Fruit fly (Drosophila melanogaster): ENCODE results near the gene CG4822.
A peak's percentile ranks its signal among the peaks of the same experiment; 100 is the strongest.

CG4822 gene

dm6 chr2L:94639-95059, 26.9 kb downstream of the CG4822 start, which contains the start of gene Zir (continued):
- TF ChIP-seq scrt (GFP tag; optimal IDR thresholded peaks at IDR 0.05) (no peak), crp (GFP tag; optimal IDR thresholded peaks at IDR 0.05) (no peak), slbo (GFP tag; IDR thresholded peaks at IDR 0.05) (no peak), CG7745 (tag; optimal IDR thresholded peaks at IDR 0.05) (no peak), Max (GFP tag; optimal IDR thresholded peaks at IDR 0.05) (no peak), pnt (GFP tag; optimal IDR thresholded peaks at IDR 0.05) (no peak), NC2α (GFP tag; optimal IDR thresholded peaks at IDR 0.05) (no peak), Fer1 (GFP tag; optimal IDR thresholded peaks at IDR 0.05) (peak; percentile 42), knrl (GFP tag; IDR thresholded peaks at IDR 0.05; ENCODE audit: partially characterized antibody) (no peak; the same call in 1 of the 3 replicates), Dref (GFP tag; IDR thresholded peaks at IDR 0.05) (peak; percentile 72), sna (GFP tag; IDR thresholded peaks at IDR 0.05; ENCODE audit: partially characterized antibody) (no peak), dati (GFP tag; IDR thresholded peaks at IDR 0.05) (no peak), bowl (GFP tag; IDR thresholded peaks at IDR 0.05) (no peak), CG30020 (tag; optimal IDR thresholded peaks at IDR 0.05) (peak; percentile 75), CG9437 (GFP tag; optimal IDR thresholded peaks at IDR 0.05) (peak; percentile 26), YL-1 (GFP tag; optimal IDR thresholded peaks at IDR 0.05) (peak; percentile 40), en (GFP tag; optimal IDR thresholded peaks at IDR 0.05) (no peak), mld (GFP tag; IDR thresholded peaks at IDR 0.05; ENCODE audit: partially characterized antibody) (peak; percentile 39; the same call in 2 of the 3 replicates), CG3407 (GFP tag; optimal IDR thresholded peaks at IDR 0.05) (no peak), CG17186 (GFP tag; optimal IDR thresholded peaks at IDR 0.05) (no peak), nom (GFP tag; optimal IDR thresholded peaks at IDR 0.05) (peak; percentile 17), dysf (GFP tag; IDR thresholded peaks at IDR 0.05) (no peak), CTCF (GFP tag; optimal IDR thresholded peaks at IDR 0.05) (peak; percentile 29), Nf-YA (GFP tag; IDR thresholded peaks at IDR 0.05) (no peak), sob (GFP tag; IDR thresholded peaks at IDR 0.05) (no peak; the same call in 1 of the 2 replicates), Jarid2 (GFP tag; optimal IDR thresholded peaks at IDR 0.05) (no peak), CG10267 (tag; optimal IDR thresholded peaks at IDR 0.05) (peak; percentile 21), zen2 (GFP tag; IDR thresholded peaks at IDR 0.05; ENCODE audit: partially characterized antibody) (peak; percentile 10; the same call in 1 of the 3 replicates), CG3726 (GFP tag; IDR thresholded peaks at IDR 0.05) (no peak), CG18599 (GFP tag; optimal IDR thresholded peaks at IDR 0.05) (no peak), h (optimal IDR thresholded peaks at IDR 0.05) (no peak), bsh (GFP tag; optimal IDR thresholded peaks at IDR 0.05) (no peak), dmrt99B (tag; optimal IDR thresholded peaks at IDR 0.05) (no peak), CG14710 (tag; optimal IDR thresholded peaks at IDR 0.05) (peak; percentile 13), az2 (GFP tag; optimal IDR thresholded peaks at IDR 0.05) (no peak), Ets65A (GFP tag) (no peak), CG30403 (GFP tag; optimal IDR thresholded peaks at IDR 0.05) (peak; percentile 3), Mrtf (GFP tag; IDR thresholded peaks at IDR 0.05) (no peak), eve (GFP tag; optimal IDR thresholded peaks at IDR 0.05) (peak in 1 of 2 experiments; percentile 75), CG34376 (GFP tag; optimal IDR thresholded peaks at IDR 0.05) (no peak), CG31365 (tag; optimal IDR thresholded peaks at IDR 0.05) (no peak), so (GFP tag; IDR thresholded peaks at IDR 0.05) (no peak), Sox100B (GFP tag; optimal IDR thresholded peaks at IDR 0.05) (no peak), pum (GFP tag; optimal IDR thresholded peaks at IDR 0.05) (no peak), CG13894 (tag; optimal IDR thresholded peaks at IDR 0.05) (no peak), zen (tag; optimal IDR thresholded peaks at IDR 0.05) (no peak), nerfin-2 (GFP tag; IDR thresholded peaks at IDR 0.05; ENCODE audit: partially characterized antibody) (peak; percentile 85), CG8388 (GFP tag; optimal IDR thresholded peaks at IDR 0.05) (no peak), CG17829 (tag; optimal IDR thresholded peaks at IDR 0.05) (peak; percentile 23), CG12236 (GFP tag; optimal IDR thresholded peaks at IDR 0.05) (no peak), lbe (GFP tag; optimal IDR thresholded peaks at IDR 0.05) (no peak)

Data from whole organism, embryonic.